Worm (Caenorhabditis elegans): ENCODE measurements around the gene glb-17.
A peak's percentile ranks its signal among the peaks of the same experiment; 100 is the strongest.

The glb-17 gene

DNA sequence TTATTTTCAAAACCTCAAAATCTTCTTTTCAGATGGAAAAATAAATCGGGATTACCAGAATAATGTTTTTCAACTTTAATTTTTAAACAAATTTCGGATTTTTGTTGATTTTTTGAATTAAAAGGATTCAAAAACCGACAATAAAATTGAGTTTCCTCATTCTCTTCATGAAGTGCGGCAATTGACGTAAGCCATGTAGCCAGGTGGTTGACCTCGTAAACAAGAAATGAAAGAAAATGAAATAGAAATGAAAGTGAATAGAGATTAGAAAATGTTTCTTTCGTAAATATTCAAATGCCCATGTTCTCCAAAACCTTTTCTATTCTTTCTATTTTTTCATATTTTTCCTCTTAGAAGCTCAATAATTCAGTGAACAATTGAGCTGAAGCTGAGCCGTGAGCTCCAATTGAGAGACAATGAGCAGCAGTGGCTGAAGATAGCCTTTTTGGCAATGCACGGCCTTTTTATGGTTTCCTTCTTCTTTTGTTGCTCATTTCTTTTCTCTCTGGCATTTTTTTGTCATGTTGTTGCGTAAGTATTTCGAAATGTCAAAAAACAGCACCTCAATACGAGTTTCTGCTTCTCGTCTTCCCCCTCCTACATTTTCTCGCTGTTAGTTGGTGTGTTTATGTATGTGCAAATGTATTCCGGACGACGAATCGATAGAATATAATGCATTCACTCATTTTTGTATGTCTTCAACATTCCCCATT, 27.0 kb downstream of the glb-17 start:
- TF ChIP-seq rnt-1 (tag; optimal IDR thresholded peaks at IDR 0.05), result no peak
- TF ChIP-seq eyg-1 (tag; optimal IDR thresholded peaks at IDR 0.05), result no peak
- TF ChIP-seq sox-2 (GFP tag; IDR thresholded peaks at IDR 0.05), result no peak
- peak; percentile 7 for TF ChIP-seq unc-42 (tag; optimal IDR thresholded peaks at IDR 0.05)
- TF ChIP-seq ceh-6 (GFP tag; optimal IDR thresholded peaks at IDR 0.05), result no peak

- TF ChIP-seq fkh-10 (GFP tag; optimal IDR thresholded peaks at IDR 0.05), result no peak
Measured at ce11 chrX:9548890-9549289, 27.9 kb downstream of the glb-17 start.

DNA sequence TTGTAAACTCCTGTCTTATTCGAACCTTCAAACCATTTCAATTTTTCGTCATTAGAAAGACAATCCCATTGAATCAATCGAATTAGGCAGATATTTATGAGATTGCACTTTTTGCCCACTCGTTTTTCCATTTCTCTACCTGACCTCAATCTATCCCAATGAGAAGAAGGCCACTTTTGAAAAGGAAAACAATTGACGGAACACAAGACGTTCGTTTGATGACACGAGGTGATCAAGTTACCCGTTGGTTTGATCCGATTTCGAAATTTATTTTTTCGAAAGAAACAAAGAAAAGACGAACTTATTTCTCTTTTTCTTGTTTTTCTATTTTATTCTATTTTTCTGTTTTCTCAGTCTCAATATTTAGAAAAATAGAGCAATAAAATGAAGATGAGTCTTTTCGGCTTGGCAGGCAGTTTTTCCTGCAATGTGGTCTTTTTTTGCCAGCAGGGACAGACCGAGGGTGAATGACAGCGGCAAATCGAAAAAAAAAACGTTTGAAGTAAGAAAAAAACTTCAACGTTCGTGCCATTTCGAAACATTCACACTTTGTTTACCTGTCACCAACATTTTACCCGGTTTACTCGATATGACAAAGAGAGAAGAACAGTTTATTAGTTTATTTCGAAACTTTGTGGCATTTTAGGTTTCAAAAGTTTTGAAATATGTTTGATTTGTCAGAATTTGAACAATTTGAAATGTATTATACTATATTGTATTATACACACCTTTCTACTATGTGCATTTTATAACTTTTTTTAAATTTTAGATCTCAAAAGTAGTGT, 28.6 kb downstream of the glb-17 start:
- no peak for TF ChIP-seq unc-3 (GFP tag; conservative IDR thresholded peaks at IDR 0.05)
- no peak for TF ChIP-seq unc-3 (tag; optimal IDR thresholded peaks at IDR 0.05)
- TF ChIP-seq zip-5 (tag; optimal IDR thresholded peaks at IDR 0.05), result no peak
- TF ChIP-seq pha-2 (tag; optimal IDR thresholded peaks at IDR 0.05), result no peak
- TF ChIP-seq hlh-15 (tag; optimal IDR thresholded peaks at IDR 0.05), result no peak
- TF ChIP-seq ceh-18 (tag; optimal IDR thresholded peaks at IDR 0.05), result no peak
- no peak for TF ChIP-seq madf-2 (tag; optimal IDR thresholded peaks at IDR 0.05)
- no peak for TF ChIP-seq pros-1 (tag; optimal IDR thresholded peaks at IDR 0.05)
- TF ChIP-seq lim-6 (tag; optimal IDR thresholded peaks at IDR 0.05), result no peak
- TF ChIP-seq pha-4 (tag; optimal IDR thresholded peaks at IDR 0.05), result no peak
- no peak for TF ChIP-seq hlh-13 (GFP tag; optimal IDR thresholded peaks at IDR 0.05)
- TF ChIP-seq ceh-9 (tag; optimal IDR thresholded peaks at IDR 0.05), result no peak
- no peak for TF ChIP-seq sdc-2 (tag; optimal IDR thresholded peaks at IDR 0.05)
- TF ChIP-seq K02D7.2 (tag; optimal IDR thresholded peaks at IDR 0.05), result no peak

DNA sequence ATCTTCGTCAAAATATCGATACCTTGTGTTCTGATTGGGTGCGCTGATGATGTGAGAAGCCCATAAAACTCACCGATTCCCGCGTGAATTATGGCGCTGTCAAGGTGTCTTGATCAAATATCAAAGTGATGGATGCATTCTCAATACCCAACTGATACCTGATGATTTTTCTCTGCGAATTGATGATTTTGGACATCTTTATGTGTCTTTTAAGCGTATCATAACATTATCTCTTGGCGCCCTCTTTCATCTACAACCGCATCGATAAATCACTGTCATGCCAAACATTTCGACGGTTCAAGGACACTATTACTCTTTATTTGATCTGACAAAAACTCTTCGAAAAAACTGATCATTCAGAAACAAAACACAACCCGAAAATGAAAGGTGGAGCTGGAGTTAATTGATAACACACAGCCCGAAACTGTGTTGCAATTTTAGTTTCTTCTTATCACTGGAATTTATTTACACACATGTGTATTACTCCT, 29.5 kb downstream of the glb-17 start:
- TF ChIP-seq T23F11.4 (GFP tag; optimal IDR thresholded peaks at IDR 0.05), result no peak
- no peak for TF ChIP-seq Y22D7AL.16 (tag; optimal IDR thresholded peaks at IDR 0.05)
- TF ChIP-seq unc-55 (GFP tag; optimal IDR thresholded peaks at IDR 0.05), result peak; percentile 57

DNA sequence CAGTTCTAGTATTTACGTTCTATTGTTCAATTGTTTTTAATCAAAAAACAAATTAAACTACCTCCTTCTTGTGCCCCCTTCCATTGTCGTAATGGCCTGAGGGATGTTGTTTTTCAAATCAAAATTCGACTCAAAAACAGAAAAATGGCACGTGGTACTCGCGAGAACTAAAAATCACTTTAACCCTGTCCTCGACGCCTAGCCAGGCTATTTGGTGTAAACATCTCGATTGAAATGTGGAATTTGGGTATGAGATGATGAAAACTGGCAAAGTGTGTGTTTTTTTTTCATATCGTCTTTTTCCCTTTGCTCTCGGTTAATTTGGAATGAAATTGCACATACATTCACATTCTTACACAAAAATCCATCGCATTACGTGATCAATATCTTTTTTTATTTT, 30.2 kb downstream of the glb-17 start:
- no peak for TF ChIP-seq madf-2 (tag; optimal IDR thresholded peaks at IDR 0.05)

DNA sequence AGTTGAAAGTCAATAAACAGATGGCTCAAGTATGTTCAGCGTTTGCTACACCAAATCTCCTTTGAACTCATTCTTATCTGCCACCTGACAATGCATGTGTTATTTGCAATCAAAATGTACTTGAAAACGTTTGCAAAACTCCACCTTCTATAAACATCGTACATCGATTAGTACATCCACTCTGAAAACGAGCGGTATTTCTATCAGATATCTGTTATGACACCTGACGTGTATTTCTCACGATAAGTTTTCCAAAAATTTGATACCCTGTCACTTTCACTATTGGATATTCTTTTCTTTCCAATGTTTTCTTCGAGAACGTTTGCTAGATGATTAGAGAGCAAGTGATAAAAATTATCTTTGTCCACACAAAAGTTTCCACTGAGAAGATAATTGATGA, 32.4 kb downstream of the glb-17 start:
- TF ChIP-seq pag-3 (tag; optimal IDR thresholded peaks at IDR 0.05; ENCODE audit: borderline replicate concordance) (no peak), pros-1 (tag; optimal IDR thresholded peaks at IDR 0.05) (no peak), lim-6 (tag; optimal IDR thresholded peaks at IDR 0.05) (no peak), syd-9 (tag; optimal IDR thresholded peaks at IDR 0.05) (no peak), ceh-18 (tag; optimal IDR thresholded peaks at IDR 0.05) (peak; percentile 34), ttx-3 (tag; optimal IDR thresholded peaks at IDR 0.05) (no peak), ceh-22 (tag; optimal IDR thresholded peaks at IDR 0.05) (no peak), ceh-30 (tag; optimal IDR thresholded peaks at IDR 0.05) (no peak)

ce11 chrX:9543352-9543751, 33.5 kb downstream of the glb-17 start, which contains the start of gene F49E2.5:
Gene F49E2.5 (plus strand): TSS chrX:9543652.
- TF ChIP-seq sox-2 (GFP tag; IDR thresholded peaks at IDR 0.05) (no peak), ceh-30 (tag; optimal IDR thresholded peaks at IDR 0.05) (no peak), dmd-4 (tag; optimal IDR thresholded peaks at IDR 0.05; ENCODE audit: borderline replicate concordance) (no peak), C08G9.2 (tag; optimal IDR thresholded peaks at IDR 0.05) (no peak), ceh-18 (tag; optimal IDR thresholded peaks at IDR 0.05) (peak; percentile 15), rnt-1 (tag; optimal IDR thresholded peaks at IDR 0.05) (no peak), ama-1 (optimal IDR thresholded peaks at IDR 0.05) (no peak)
